Worm (Caenorhabditis elegans): ENCODE measurements around the gene C35D10.1.

C35D10.1 gene

DNA sequence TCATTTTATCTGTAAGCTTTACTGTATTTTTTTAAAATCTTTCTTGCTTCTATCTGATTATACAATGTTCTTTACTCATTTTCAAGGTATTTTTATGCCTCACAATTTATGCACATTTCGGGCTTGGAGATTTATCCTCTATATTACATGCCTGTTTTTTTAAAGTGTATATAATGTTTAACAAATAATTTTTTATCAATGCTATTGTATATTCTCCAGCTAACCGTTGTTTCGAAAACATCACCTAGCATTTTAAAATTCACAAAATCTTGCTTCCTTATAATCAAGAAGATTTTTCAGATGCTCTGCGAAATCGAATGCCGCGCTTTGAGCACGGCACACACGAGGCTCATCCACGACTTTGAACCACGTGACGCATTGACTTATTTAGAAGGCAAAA lies 27.5 kb upstream of the C35D10.1 start, which contains the start of gene ced-4:
ced-4 (plus strand) TSS at position 301 of the 400 bp plus-strand sequence.
- 0 out of 2 replicates have a peak, but pooled peaks have one; percentile 32 for TF ChIP-seq madf-3 (GFP tag; IDR thresholded peaks at IDR 0.05)
- no peak for TF ChIP-seq attf-3 (GFP tag; conservative IDR thresholded peaks at IDR 0.05)
- TF ChIP-seq ztf-22 (GFP tag; optimal IDR thresholded peaks at IDR 0.05), result no peak
- peak in 1 of 3 experiments; percentile 1 for TF ChIP-seq lin-35 (GFP tag; optimal IDR thresholded peaks at IDR 0.05)
- TF ChIP-seq efl-1 (GFP tag; optimal IDR thresholded peaks at IDR 0.05), result no peak

ce11 chrIII:4854918-4855317 lies 24.6 kb upstream of the C35D10.1 start, which contains the start of gene C35D10.8:
TSS of gene C35D10.8 (plus strand) at chrIII:4855218.
- TF ChIP-seq ztf-3 (GFP tag; optimal IDR thresholded peaks at IDR 0.05), result no peak
- TF ChIP-seq ets-4 (GFP tag; optimal IDR thresholded peaks at IDR 0.05), result no peak
- TF ChIP-seq tlf-1 (GFP tag; optimal IDR thresholded peaks at IDR 0.05), result no peak
- TF ChIP-seq let-526 (GFP tag; IDR thresholded peaks at IDR 0.05), result no peak
- no peak for TF ChIP-seq die-1 (tag; optimal IDR thresholded peaks at IDR 0.05)
- no peak for TF ChIP-seq mes-4 (tag; optimal IDR thresholded peaks at IDR 0.05)
- no peak for TF ChIP-seq lin-35 (GFP tag; optimal IDR thresholded peaks at IDR 0.05)
- TF ChIP-seq sdz-38 (tag; optimal IDR thresholded peaks at IDR 0.05), result no peak

DNA sequence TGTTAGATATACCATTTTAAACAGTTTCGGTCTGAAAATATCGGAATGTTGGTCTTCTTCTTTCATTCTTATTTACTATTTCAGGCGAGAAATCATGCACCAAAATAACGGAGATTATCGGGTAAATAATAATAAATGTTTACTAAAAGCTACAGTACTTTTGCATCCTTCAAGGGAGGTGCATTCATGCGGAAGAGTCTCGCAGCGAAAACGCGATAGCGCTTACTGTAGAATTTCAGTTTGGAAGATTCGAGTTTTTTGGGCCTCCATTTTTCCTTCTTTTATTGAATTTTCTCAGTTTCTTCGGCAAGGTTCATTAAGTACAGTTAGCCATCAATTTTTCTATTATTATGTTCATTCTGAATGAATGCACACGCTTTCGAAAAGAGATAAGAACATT lies 23.4 kb upstream of the C35D10.1 start, which contains the start of gene C35D10.7:
C35D10.7 (plus strand) TSS at position 85 of the 400 bp plus-strand sequence.
- TF ChIP-seq hmg-20 (GFP tag; IDR thresholded peaks at IDR 0.05) (no peak), xnd-1 (tag; optimal IDR thresholded peaks at IDR 0.05) (peak; percentile 14), atf-7 (tag; optimal IDR thresholded peaks at IDR 0.05) (no peak), nfyb-1 (GFP tag; IDR thresholded peaks at IDR 0.05) (no peak), F33H1.4 (GFP tag; IDR thresholded peaks at IDR 0.05) (peak; percentile 75), unc-62 (GFP tag; optimal IDR thresholded peaks at IDR 0.05) (no peak), attf-6 (GFP tag; IDR thresholded peaks at IDR 0.05) (no peak), madf-8 (GFP tag; conservative IDR thresholded peaks at IDR 0.05) (no peak), madf-6 (GFP tag; IDR thresholded peaks at IDR 0.05) (peak; percentile 73; the same call in 1 of the 2 replicates), lsl-1 (GFP tag; optimal IDR thresholded peaks at IDR 0.05) (peak; percentile 88), unc-130 (GFP tag; optimal IDR thresholded peaks at IDR 0.05) (peak; percentile 25), Y67H2A.10 (GFP tag; conservative IDR thresholded peaks at IDR 0.05) (no peak), Y95B8A.8 (GFP tag; IDR thresholded peaks at IDR 0.05) (no peak)

- TF ChIP-seq egrh-3 (GFP tag; IDR thresholded peaks at IDR 0.05) (no peak), repo-1 (tag; optimal IDR thresholded peaks at IDR 0.05) (no peak), madf-6 (GFP tag; IDR thresholded peaks at IDR 0.05) (no peak), let-526 (GFP tag; IDR thresholded peaks at IDR 0.05) (no peak), ztf-6 (GFP tag; IDR thresholded peaks at IDR 0.05) (no peak), cebp-2 (GFP tag; IDR thresholded peaks at IDR 0.05) (no peak), snpc-4 (GFP tag; optimal IDR thresholded peaks at IDR 0.05) (no peak), snpc-4 (tag; optimal IDR thresholded peaks at IDR 0.05) (no peak), let-607 (tag; optimal IDR thresholded peaks at IDR 0.05) (no peak), xnd-1 (tag; optimal IDR thresholded peaks at IDR 0.05) (no peak), F52B5.7 (tag; optimal IDR thresholded peaks at IDR 0.05) (no peak), dpl-1 (GFP tag; optimal IDR thresholded peaks at IDR 0.05) (no peak), rec-8 (tag; optimal IDR thresholded peaks at IDR 0.05) (no peak)
These were observed 22.6 kb upstream of the C35D10.1 start for ce11 chrIII:4856992-4857391.
